Worm (Caenorhabditis elegans): ENCODE data around the gene flap-1.

Gene flap-1

DNA sequence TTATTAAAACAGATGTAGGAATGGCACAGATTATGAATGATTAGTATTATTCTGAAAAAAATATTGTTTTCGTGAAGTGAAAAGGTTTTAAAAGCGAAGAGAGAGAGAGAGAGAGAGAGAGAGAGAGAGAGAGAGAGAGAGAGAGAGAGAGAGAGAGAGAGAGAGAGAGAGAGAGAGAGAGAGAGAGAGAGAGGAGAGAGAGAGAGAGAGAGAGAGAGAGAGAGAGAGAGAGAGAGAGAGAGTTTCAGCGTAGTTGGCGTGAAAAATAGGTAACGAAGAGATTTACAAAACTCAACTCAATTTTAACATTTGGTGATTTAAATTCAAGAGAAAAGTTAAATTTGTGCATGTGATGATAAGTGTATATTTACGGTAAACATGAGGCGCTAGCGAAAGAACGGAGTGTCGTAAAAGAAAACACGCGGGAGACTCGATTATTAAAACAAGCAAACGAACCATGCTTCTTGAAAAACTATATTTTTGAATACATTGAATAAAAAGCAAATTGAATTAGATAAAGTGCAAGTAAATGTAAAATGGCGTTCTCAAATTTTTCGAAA lies 39.5 kb upstream of the flap-1 start, which contains the start of gene panl-2:
Gene panl-2 (minus strand): TSS at position 51 of the 560 bp plus-strand sequence.
- TF ChIP-seq Y48G9A.11 (GFP tag; IDR thresholded peaks at IDR 0.05), result peak; percentile 85
- no peak for TF ChIP-seq daf-16 (GFP tag; optimal IDR thresholded peaks at IDR 0.05)
- TF ChIP-seq daf-16 (tag; optimal IDR thresholded peaks at IDR 0.05), result peak; percentile 57
- peak in 1 of 2 experiments; percentile 88 for TF ChIP-seq lsy-2 (tag; optimal IDR thresholded peaks at IDR 0.05)
- TF ChIP-seq R02D3.7 (tag; optimal IDR thresholded peaks at IDR 0.05), result peak; percentile 57
- TF ChIP-seq dpl-1 (GFP tag; optimal IDR thresholded peaks at IDR 0.05), result peak; percentile 86
- TF ChIP-seq hmg-1.1 (GFP tag; IDR thresholded peaks at IDR 0.05), result 0 out of 2 replicates have a peak, but pooled peaks have one; percentile 9
- TF ChIP-seq lin-15B (tag; optimal IDR thresholded peaks at IDR 0.05), result no peak
- no peak for TF ChIP-seq hlh-11 (tag; optimal IDR thresholded peaks at IDR 0.05)
- TF ChIP-seq dmd-6 (GFP tag; IDR thresholded peaks at IDR 0.05), result no peak
- TF ChIP-seq nhr-11 (tag; optimal IDR thresholded peaks at IDR 0.05), result peak; percentile 9
- no peak for TF ChIP-seq gei-8 (GFP tag; optimal IDR thresholded peaks at IDR 0.05)
- TF ChIP-seq hlh-30 (tag; optimal IDR thresholded peaks at IDR 0.05; ENCODE audit: insufficient read depth), result peak; percentile 91
- TF ChIP-seq pqm-1 (tag; optimal IDR thresholded peaks at IDR 0.05), result no peak
- TF ChIP-seq arid-1 (GFP tag; conservative IDR thresholded peaks at IDR 0.05), result no peak
- TF ChIP-seq unc-39 (tag; optimal IDR thresholded peaks at IDR 0.05), result no peak
- 0 out of 2 replicates have a peak, but pooled peaks have one; percentile 7 for TF ChIP-seq lin-38 (GFP tag; IDR thresholded peaks at IDR 0.05)
- TF ChIP-seq nhr-111 (GFP tag; optimal IDR thresholded peaks at IDR 0.05), result no peak
- TF ChIP-seq nhr-102 (tag; optimal IDR thresholded peaks at IDR 0.05), result no peak
- peak; percentile 33; the same call in 1 of the 2 replicates for TF ChIP-seq set-16 (GFP tag; IDR thresholded peaks at IDR 0.05)
- no peak for TF ChIP-seq duxl-1 (tag; optimal IDR thresholded peaks at IDR 0.05; ENCODE audit: poor library complexity)
- peak; percentile 94 for TF ChIP-seq T20F7.1 (GFP tag; optimal IDR thresholded peaks at IDR 0.05)
- peak; percentile 24 for TF ChIP-seq mep-1 (tag; optimal IDR thresholded peaks at IDR 0.05)
- TF ChIP-seq mes-2 (tag; optimal IDR thresholded peaks at IDR 0.05; ENCODE audit: poor library complexity, severe bottlenecking), result peak; percentile 67

DNA sequence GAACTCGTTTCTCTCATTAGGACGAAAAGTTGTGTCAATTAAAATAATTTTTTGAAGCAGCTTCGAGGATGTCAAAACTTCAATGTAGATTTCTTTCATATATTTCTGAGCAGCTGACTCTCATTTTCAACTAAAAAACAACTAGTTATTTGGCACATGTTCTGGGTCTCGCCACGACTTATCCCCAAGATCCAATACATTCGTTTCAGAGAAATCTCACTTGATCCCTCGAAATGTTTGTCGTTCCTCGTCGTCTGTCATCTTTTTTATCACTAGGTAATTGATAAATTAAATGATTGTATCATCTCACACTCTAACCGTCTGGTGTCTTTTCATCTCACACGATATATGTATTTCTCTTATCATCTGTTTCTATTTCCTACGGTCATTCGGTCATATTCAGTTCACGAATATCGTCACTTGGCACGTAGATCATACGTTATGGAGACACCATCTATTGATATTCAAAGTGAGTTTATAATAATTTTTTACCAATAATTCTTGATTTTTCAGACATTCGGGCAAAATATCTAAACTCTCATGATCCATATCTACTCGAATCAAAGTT lies 33.4 kb upstream of the flap-1 start, which contains the start of the genes rpn-6.1 and F57B9.1:
Gene rpn-6.1 (minus strand): TSS at position 65 of the 568 bp plus-strand sequence.
Gene F57B9.1 (plus strand): TSS at position 154 of the 568 bp plus-strand sequence.
- TF ChIP-seq daf-16 (GFP tag; optimal IDR thresholded peaks at IDR 0.05) (peak in 1 of 2 experiments; percentile 72), daf-16 (tag; optimal IDR thresholded peaks at IDR 0.05) (peak; percentile 55), ztf-7 (tag; optimal IDR thresholded peaks at IDR 0.05) (peak; percentile 28), F37D6.2 (tag; optimal IDR thresholded peaks at IDR 0.05) (no peak), mep-1 (tag; optimal IDR thresholded peaks at IDR 0.05) (peak; percentile 10), pqm-1 (tag; optimal IDR thresholded peaks at IDR 0.05) (peak; percentile 44), nhr-48 (tag; optimal IDR thresholded peaks at IDR 0.05) (peak; percentile 5), set-16 (GFP tag; IDR thresholded peaks at IDR 0.05) (no peak), aha-1 (tag) (peak; percentile 12), nhr-28 (tag; optimal IDR thresholded peaks at IDR 0.05) (peak; percentile 68), lsy-2 (tag; optimal IDR thresholded peaks at IDR 0.05) (peak in 1 of 2 experiments; percentile 78), ceh-82 (tag; optimal IDR thresholded peaks at IDR 0.05) (no peak), hlh-30 (tag; optimal IDR thresholded peaks at IDR 0.05; ENCODE audit: insufficient read depth) (peak; percentile 87), dve-1 (tag; optimal IDR thresholded peaks at IDR 0.05; ENCODE audit: insufficient read depth) (peak; percentile 55), mes-2 (tag; optimal IDR thresholded peaks at IDR 0.05; ENCODE audit: poor library complexity, severe bottlenecking) (peak; percentile 23), mdl-1 (tag; optimal IDR thresholded peaks at IDR 0.05) (no peak), nhr-41 (GFP tag; IDR thresholded peaks at IDR 0.05) (no peak), hif-1 (tag; optimal IDR thresholded peaks at IDR 0.05) (peak; percentile 62 to 97), attf-4 (tag; optimal IDR thresholded peaks at IDR 0.05) (no peak), mdt-29 (GFP tag; IDR thresholded peaks at IDR 0.05) (no peak), hlh-11 (tag; optimal IDR thresholded peaks at IDR 0.05) (peak; percentile 78), T20F7.1 (GFP tag; optimal IDR thresholded peaks at IDR 0.05) (peak; percentile 71), ZK546.5 (tag; optimal IDR thresholded peaks at IDR 0.05) (no peak), dmd-6 (GFP tag; IDR thresholded peaks at IDR 0.05) (peak; percentile 38)
